Fruit fly (Drosophila melanogaster) whole organism, embryonic: ENCODE results near the gene CG7550.

Source experiments
- ATbp ChIP-seq: fragments of 200-800 bp; sonication (Bioruptor generic); optimal IDR thresholded peaks from 2 replicates; lab custom pipeline; 2017; ENCODE audit warnings: missing biosample characterization, mild to moderate bottlenecking, missing genetic modification characterization, missing genetic modification reagents
- Atf3 ChIP-seq: fragments of 200-800 bp; sonication (Bioruptor generic); optimal IDR thresholded peaks from 3 replicates; lab custom pipeline; 2016; ENCODE audit warnings: missing biosample characterization, missing genetic modification characterization
- Awh ChIP-seq: fragments of 200-800 bp; sonication (Bioruptor generic); IDR thresholded peaks from 2 replicates; pipeline ENCODE4, ENCODE4 v1.3.6; 2022; ENCODE audit warnings: missing biosample characterization, missing genetic modification characterization
- BEAF-32 ChIP-seq: fragments of 200-800 bp; sonication (Bioruptor generic); optimal IDR thresholded peaks from 3 replicates; lab custom pipeline; 2017; ENCODE audit warnings: missing biosample characterization, missing genetic modification characterization, mild to moderate bottlenecking, moderate library complexity, missing genetic modification reagents
- Bdp1 ChIP-seq: fragments of 200-800 bp; sonication (Bioruptor generic); optimal IDR thresholded peaks from 3 replicates; lab custom pipeline; 2016; ENCODE audit warnings: missing biosample characterization, missing genetic modification characterization
- CG11456 ChIP-seq: fragments of 200-800 bp; sonication (Bioruptor generic); IDR thresholded peaks from 3 replicates; pipeline ENCODE4 v1.3.6; 2022; ENCODE audit warnings: missing biosample characterization, missing genetic modification characterization
- CG11696 ChIP-seq: fragments of 200-800 bp; sonication (Bioruptor generic); IDR thresholded peaks from 2 replicates; pipeline ENCODE4 v1.3.6; 2022; ENCODE audit warnings: missing biosample characterization, missing genetic modification characterization
- CG11723 ChIP-seq: fragments of 200-800 bp; sonication (Bioruptor generic); optimal IDR thresholded peaks from 2 replicates; lab custom pipeline; 2017; ENCODE audit warnings: missing biosample characterization, mild to moderate bottlenecking, missing genetic modification characterization
- CG12236 ChIP-seq: fragments of 200-800 bp; sonication (Bioruptor generic); optimal IDR thresholded peaks from 2 replicates; lab custom pipeline; 2016; ENCODE audit warnings: missing biosample characterization, missing genetic modification characterization
- CG12942 ChIP-seq: fragments of 200-800 bp; sonication (Bioruptor generic); optimal IDR thresholded peaks from 3 replicates; lab custom pipeline; 2016; ENCODE audit warnings: missing biosample characterization, missing genetic modification characterization
- CG13296 ChIP-seq: fragments of 200-800 bp; sonication (Bioruptor generic); optimal IDR thresholded peaks from 3 replicates; lab custom pipeline; 2018; ENCODE audit warnings: missing biosample characterization, mild to moderate bottlenecking, missing genetic modification characterization
- CG15073 ChIP-seq: fragments of 200-800 bp; sonication (Bioruptor generic); optimal IDR thresholded peaks from 2 replicates; lab custom pipeline; 2016; ENCODE audit warnings: missing biosample characterization, missing genetic modification characterization
- CG18619 ChIP-seq: fragments of 200-800 bp; sonication (Bioruptor generic); optimal IDR thresholded peaks from 3 replicates; lab custom pipeline; 2017; ENCODE audit warnings: missing biosample characterization, mild to moderate bottlenecking, missing genetic modification characterization
- CG2889 ChIP-seq: fragments of 200-800 bp; sonication (Bioruptor generic); IDR thresholded peaks from 3 replicates; pipeline ENCODE4 v1.3.6; 2022; ENCODE audit warnings: missing biosample characterization, missing genetic modification characterization
- CG3065 ChIP-seq: fragments of 200-800 bp; sonication (Bioruptor generic); optimal IDR thresholded peaks from 2 replicates; lab custom pipeline; 2016; ENCODE audit warnings: missing biosample characterization, missing genetic modification characterization
- CG7745 ChIP-seq: fragments of 200-800 bp; sonication (Bioruptor generic); optimal IDR thresholded peaks from 2 replicates; lab custom pipeline; 2018; ENCODE audit warnings: missing biosample characterization, mild to moderate bottlenecking, missing genetic modification characterization, moderate library complexity
- Chrac-16 ChIP-seq: fragments of 200-800 bp; sonication (Bioruptor generic); optimal IDR thresholded peaks from 3 replicates; lab custom pipeline; 2016; ENCODE audit warnings: missing biosample characterization, missing genetic modification characterization
- D19A ChIP-seq: fragments of 200-800 bp; optimal IDR thresholded peaks from 3 replicates; lab custom pipeline; 2019; ENCODE audit warnings: missing biosample characterization, mild to moderate bottlenecking, missing genetic modification characterization, moderate library complexity
- Dll ChIP-seq: fragments of 200-800 bp; sonication (Bioruptor generic); IDR thresholded peaks from 4 replicates; pipeline ENCODE4 v1.3.6; 2022; ENCODE audit warnings: missing biosample characterization, missing genetic modification characterization; ENCODE audit not compliant: partially characterized antibody
- Eip74EF ChIP-seq, 2 experiments: fragments of 200-800 bp in 1 of 2; fragments of >200 bp in 1 of 2; sonication (Bioruptor generic) in 1 of 2; optimal IDR thresholded peaks; 2 replicates each; lab custom pipeline; 2017 to 2019; ENCODE audit warnings: missing biosample characterization in 2 of 2, missing genetic modification characterization in 2 of 2, mild to moderate bottlenecking in 1 of 2, moderate library complexity in 1 of 2
- Elba2 ChIP-seq: fragments of 200-800 bp; sonication (Bioruptor generic); optimal IDR thresholded peaks from 3 replicates; lab custom pipeline; 2016; ENCODE audit warnings: missing biosample characterization, missing genetic modification characterization
- HLH4C ChIP-seq: fragments of 200-800 bp; sonication (Bioruptor generic); IDR thresholded peaks from 3 replicates; pipeline ENCODE4 v1.3.6; 2022; ENCODE audit warnings: missing biosample characterization, missing genetic modification characterization; ENCODE audit not compliant: partially characterized antibody
- Mad ChIP-seq: fragments of 200-800 bp; sonication (Bioruptor generic); optimal IDR thresholded peaks from 2 replicates; lab custom pipeline; 2016; ENCODE audit warnings: missing biosample characterization, missing genetic modification characterization
- Myb ChIP-seq: fragments of 200-800 bp; sonication (Bioruptor generic); optimal IDR thresholded peaks from 2 replicates; lab custom pipeline; 2016; ENCODE audit warnings: missing biosample characterization, missing genetic modification characterization
- NFAT ChIP-seq: fragments of 200-800 bp; sonication (Bioruptor generic); IDR thresholded peaks from 2 replicates; pipeline ENCODE4 v1.3.6; 2022; ENCODE audit warnings: missing biosample characterization, missing genetic modification characterization
- Pdp1 ChIP-seq, 2 experiments: fragments of 200-800 bp; sonication (Bioruptor generic); optimal IDR thresholded peaks; 3 replicates each; lab custom pipeline; 2016; ENCODE audit warnings: missing biosample characterization in 2 of 2, missing genetic modification characterization in 2 of 2, mild to moderate bottlenecking in 1 of 2, moderate library complexity in 1 of 2
- TFAM ChIP-seq: fragments of 200-800 bp; sonication (Bioruptor generic); optimal IDR thresholded peaks from 2 replicates; lab custom pipeline; 2017; ENCODE audit warnings: missing biosample characterization, missing genetic modification characterization, inconsistent platforms
- Vsx1 ChIP-seq: fragments of 200-800 bp; sonication (Bioruptor generic); optimal IDR thresholded peaks from 2 replicates; lab custom pipeline; 2017; ENCODE audit warnings: missing biosample characterization, mild to moderate bottlenecking, missing genetic modification characterization, missing genetic modification reagents
- abd-A ChIP-seq: fragments of 200-800 bp; sonication (Bioruptor generic); optimal IDR thresholded peaks from 3 replicates; lab custom pipeline; 2019; ENCODE audit warnings: missing biosample characterization, mild to moderate bottlenecking, missing genetic modification characterization, moderate library complexity
- ara ChIP-seq: fragments of 200-800 bp; sonication (Bioruptor generic); IDR thresholded peaks from 2 replicates; pipeline ENCODE4 v1.3.6; 2022; ENCODE audit warnings: missing biosample characterization, missing genetic modification characterization
- cg ChIP-seq: fragments of 200-800 bp; sonication (Bioruptor generic); optimal IDR thresholded peaks from 3 replicates; lab custom pipeline; 2019; ENCODE audit warnings: missing biosample characterization, mild to moderate bottlenecking, missing genetic modification characterization, moderate library complexity
- corto ChIP-seq: fragments of 200-800 bp; sonication (Bioruptor generic); optimal IDR thresholded peaks from 2 replicates; lab custom pipeline; 2016; ENCODE audit warnings: missing biosample characterization, mild to moderate bottlenecking, missing genetic modification characterization, moderate library complexity
- da ChIP-seq: fragments of 200-800 bp; sonication (Bioruptor generic); optimal IDR thresholded peaks from 2 replicates; lab custom pipeline; 2016; ENCODE audit warnings: missing biosample characterization, missing genetic modification characterization
- dimm ChIP-seq: fragments of 200-800 bp; sonication (Bioruptor generic); IDR thresholded peaks from 2 replicates; pipeline ENCODE4 v1.3.6; 2022; ENCODE audit warnings: missing biosample characterization, missing genetic modification characterization
- gcm2 ChIP-seq: fragments of 200-800 bp; sonication (Bioruptor generic); optimal IDR thresholded peaks from 2 replicates; lab custom pipeline; 2016; ENCODE audit warnings: missing biosample characterization, missing genetic modification characterization
- gsb ChIP-seq: fragments of 200-800 bp; sonication (Bioruptor generic); IDR thresholded peaks from 2 replicates; pipeline ENCODE4 v1.3.6; 2022; ENCODE audit warnings: missing biosample characterization, missing genetic modification characterization
- gsb-n ChIP-seq: fragments of 200-800 bp; sonication (Bioruptor generic); optimal IDR thresholded peaks from 3 replicates; lab custom pipeline; 2018; ENCODE audit warnings: missing biosample characterization, mild to moderate bottlenecking, missing genetic modification characterization
- ham ChIP-seq: fragments of 200-800 bp; sonication (Bioruptor generic); IDR thresholded peaks from 2 replicates; pipeline ENCODE4 v1.3.6; 2022; ENCODE audit warnings: missing biosample characterization, missing genetic modification characterization
- kni ChIP-seq: fragments of 200-800 bp; sonication (Bioruptor generic); optimal IDR thresholded peaks from 3 replicates; lab custom pipeline; 2017; ENCODE audit warnings: mild to moderate bottlenecking, missing biosample characterization, missing genetic modification reagents, missing genetic modification characterization
- maf-S ChIP-seq: fragments of 200-800 bp; sonication (Bioruptor generic); optimal IDR thresholded peaks from 2 replicates; lab custom pipeline; 2016; ENCODE audit warnings: missing biosample characterization, missing genetic modification characterization
- oc ChIP-seq: fragments of 200-800 bp; sonication (Bioruptor generic); optimal IDR thresholded peaks from 2 replicates; lab custom pipeline; 2018; ENCODE audit warnings: missing biosample characterization, mild to moderate bottlenecking, missing genetic modification characterization, moderate library complexity
- ranshi ChIP-seq: fragments of 200-800 bp; sonication (Bioruptor generic); IDR thresholded peaks from 2 replicates; pipeline ENCODE4 v1.3.6; 2022; ENCODE audit warnings: missing biosample characterization, missing genetic modification characterization
- ro ChIP-seq: fragments of 200-800 bp; sonication (Bioruptor generic); IDR thresholded peaks from 2 replicates; pipeline ENCODE4 v1.3.6; 2022; ENCODE audit warnings: missing biosample characterization, missing genetic modification characterization
- sob ChIP-seq: fragments of 200-800 bp; sonication (Bioruptor generic); IDR thresholded peaks from 2 replicates; pipeline ENCODE4 v1.3.6; 2022; ENCODE audit warnings: missing biosample characterization, missing genetic modification characterization
- sqz ChIP-seq: fragments of 200-800 bp; sonication (Bioruptor generic); optimal IDR thresholded peaks from 3 replicates; lab custom pipeline; 2018; ENCODE audit warnings: missing biosample characterization, mild to moderate bottlenecking, missing genetic modification characterization
- sug ChIP-seq: fragments of 200-800 bp; optimal IDR thresholded peaks from 2 replicates; lab custom pipeline; 2019; ENCODE audit warnings: missing biosample characterization, mild to moderate bottlenecking, missing genetic modification characterization, moderate library complexity
- trh ChIP-seq: fragments of 200-800 bp; sonication (Bioruptor generic); optimal IDR thresholded peaks from 2 replicates; lab custom pipeline; 2016; ENCODE audit warnings: missing biosample characterization, missing genetic modification characterization
- vfl ChIP-seq: fragments of 200-800 bp; sonication (Bioruptor generic); optimal IDR thresholded peaks from 2 replicates; lab custom pipeline; 2016; ENCODE audit warnings: missing biosample characterization, missing genetic modification characterization
- vvl ChIP-seq: fragments of 200-800 bp; sonication (Bioruptor generic); IDR thresholded peaks from 2 replicates; pipeline ENCODE4 v1.3.6; 2022; ENCODE audit warnings: missing biosample characterization, missing genetic modification characterization
- yki ChIP-seq: fragments of >200 bp; optimal IDR thresholded peaks from 3 replicates; lab custom pipeline; 2018
- zen ChIP-seq: fragments of 200-800 bp; sonication (Bioruptor generic); optimal IDR thresholded peaks from 3 replicates; lab custom pipeline; 2018; ENCODE audit warnings: missing biosample characterization, mild to moderate bottlenecking, missing genetic modification characterization, moderate library complexity

Gene CG7550

DNA sequence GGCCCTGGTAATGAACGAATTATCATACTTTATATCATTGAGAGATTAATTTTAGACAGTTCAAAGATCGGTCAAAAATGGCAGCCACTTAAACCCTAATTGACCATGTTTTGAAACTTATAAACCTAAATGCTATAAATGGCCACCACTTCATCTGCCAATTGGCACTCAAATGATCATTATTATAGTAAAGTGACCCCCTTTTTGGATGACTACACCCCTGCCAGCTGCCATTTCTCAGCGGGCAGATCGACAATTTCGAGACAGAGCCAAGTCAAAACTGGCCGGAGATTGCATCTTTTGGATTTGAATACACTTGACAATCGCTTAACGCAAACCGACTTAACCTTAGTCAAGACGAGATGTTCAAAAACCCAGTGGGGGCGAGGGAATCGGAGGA lies 31.9 kb upstream of the CG7550 start (continued):
- no peak for TF ChIP-seq dimm

DNA sequence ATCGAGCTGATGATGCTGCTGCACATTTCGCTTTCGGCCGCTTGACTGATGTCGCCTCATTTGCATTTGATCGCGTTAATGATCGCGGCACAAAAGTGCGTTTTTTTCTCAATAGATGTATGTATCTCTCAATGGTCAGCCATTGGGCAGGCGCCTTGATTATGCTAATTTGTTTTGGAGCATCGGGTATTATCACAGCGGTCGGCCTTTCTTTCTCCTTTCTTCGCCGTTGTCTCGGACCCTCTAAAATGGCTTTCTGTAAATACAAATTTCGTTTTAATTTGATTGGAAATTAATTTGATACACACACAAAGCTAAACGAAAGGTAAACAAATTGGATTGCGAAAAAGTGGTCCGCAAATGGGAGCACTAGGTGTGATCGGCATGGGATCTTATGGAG lies 31.0 kb upstream of the CG7550 start:
- TF ChIP-seq CG15073 (no peak), ara (GFP tag; lab: Robert Waterston, UW) (no peak), Mad (no peak), Bdp1 (no peak), Chrac-16 (GFP tag; lab: Kevin White, UChicago) (no peak), ham (GFP tag; lab: Robert Waterston, UW) (no peak), Awh (GFP tag; lab: Robert Waterston, UW) (0 out of 2 replicates have a peak, but pooled peaks have one; percentile 5), BEAF-32 (GFP tag; lab: Kevin White, UChicago) (no peak), gsb (no peak), ro (GFP tag; lab: Robert Waterston, UW) (no peak), TFAM (no peak), D19A (tag; lab: Kevin White, UChicago) (no peak), Vsx1 (peak; percentile 8), ranshi (GFP tag; lab: Robert Waterston, UW) (no peak), HLH4C (GFP tag; lab: Robert Waterston, UW) (no peak), Dll (GFP tag; lab: Robert Waterston, UW) (no peak), Myb (GFP tag; lab: Kevin White, UChicago) (no peak), NFAT (GFP tag; lab: Robert Waterston, UW) (no peak), gcm2 (GFP tag; lab: Kevin White, UChicago) (no peak), CG3065 (GFP tag; lab: Kevin White, UChicago) (no peak), CG2889 (GFP tag; lab: Robert Waterston, UW) (no peak), trh (GFP tag; lab: Kevin White, UChicago) (no peak), sug (tag; lab: Kevin White, UChicago) (no peak), corto (GFP tag; lab: Kevin White, UChicago) (no peak), abd-A (peak; percentile 59), kni (GFP tag; lab: Kevin White, UChicago) (no peak), maf-S (GFP tag; lab: Kevin White, UChicago) (no peak), zen (no peak), CG7745 (no peak), CG11723 (GFP tag; lab: Kevin White, UChicago) (no peak), yki (lab: Kevin White, UChicago) (no peak), CG18619 (GFP tag; lab: Kevin White, UChicago) (no peak), vfl (no peak), CG12236 (GFP tag; lab: Kevin White, UChicago) (no peak), CG12942 (GFP tag; lab: Kevin White, UChicago) (no peak), oc (tag; lab: Kevin White, UChicago) (peak; percentile 79), Pdp1 (GFP tag; optimal IDR thresholded peaks at IDR 0.05; lab: Kevin White, UChicago) (peak in 1 of 2 experiments; percentile 44), sqz (GFP tag; lab: Kevin White, UChicago) (peak; percentile 27), CG11696 (GFP tag; lab: Robert Waterston, UW) (no peak), sob (GFP tag; lab: Robert Waterston, UW) (no peak), vvl (GFP tag; lab: Robert Waterston, UW) (peak; percentile 79; the same call in 1 of the 2 replicates), gsb-n (tag; lab: Kevin White, UChicago) (peak; percentile 7), ATbp (GFP tag; lab: Kevin White, UChicago) (no peak), cg (GFP tag; lab: Kevin White, UChicago) (no peak), Atf3 (GFP tag; lab: Kevin White, UChicago) (no peak), Eip74EF (GFP tag; optimal IDR thresholded peaks at IDR 0.05; lab: Kevin White, UChicago) (no peak), CG13296 (GFP tag; lab: Kevin White, UChicago) (no peak), CG11456 (GFP tag; lab: Robert Waterston, UW) (no peak), da (GFP tag; lab: Kevin White, UChicago) (no peak), Elba2 (GFP tag; lab: Kevin White, UChicago) (no peak)
